Fruit fly (Drosophila melanogaster) whole organism, embryonic: ENCODE results near the gene CG13676.

Source experiments
- Blimp-1 ChIP-seq: fragments of 200-800 bp; sonication (Bioruptor generic); optimal IDR thresholded peaks from 3 replicates; lab custom pipeline; 2018; ENCODE audit warnings: missing biosample characterization, missing genetic modification characterization, mild to moderate bottlenecking, moderate library complexity, missing genetic modification reagents
- Bteb2 ChIP-seq: fragments of 200-800 bp; sonication (Bioruptor generic); optimal IDR thresholded peaks from 2 replicates; lab custom pipeline; 2016; ENCODE audit warnings: missing biosample characterization, missing genetic modification characterization
- CG10209 ChIP-seq: fragments of 200-800 bp; sonication (Bioruptor generic); optimal IDR thresholded peaks from 3 replicates; lab custom pipeline; 2017; ENCODE audit warnings: missing biosample characterization, mild to moderate bottlenecking, missing genetic modification characterization, missing genetic modification reagents
- CG10366 ChIP-seq: fragments of 200-800 bp; sonication (Bioruptor generic); IDR thresholded peaks from 2 replicates; pipeline ENCODE4 v1.3.6; 2022; ENCODE audit warnings: missing biosample characterization, missing genetic modification characterization
- CG11093 ChIP-seq: fragments of 200-800 bp; sonication (Bioruptor generic); IDR thresholded peaks from 3 replicates; pipeline ENCODE4 v1.3.6; 2022; ENCODE audit warnings: missing biosample characterization, missing genetic modification characterization
- CG11247 ChIP-seq: fragments of 200-800 bp; sonication (Bioruptor generic); IDR thresholded peaks from 2 replicates; pipeline ENCODE4 v1.3.6; 2022; ENCODE audit warnings: missing biosample characterization, missing genetic modification characterization
- CG11696 ChIP-seq: fragments of 200-800 bp; sonication (Bioruptor generic); IDR thresholded peaks from 2 replicates; pipeline ENCODE4 v1.3.6; 2022; ENCODE audit warnings: missing biosample characterization, missing genetic modification characterization
- CG12219 ChIP-seq: fragments of 200-800 bp; sonication (Bioruptor generic); optimal IDR thresholded peaks from 3 replicates; lab custom pipeline; 2018; ENCODE audit warnings: missing biosample characterization, mild to moderate bottlenecking, missing genetic modification characterization
- CG13287 ChIP-seq: fragments of 200-800 bp; sonication (Bioruptor generic); IDR thresholded peaks from 2 replicates; pipeline ENCODE4 v1.3.6; 2022; ENCODE audit warnings: missing biosample characterization, missing genetic modification characterization; ENCODE audit not compliant: partially characterized antibody
- CG14014 ChIP-seq: fragments of 200-800 bp; sonication (Bioruptor generic); IDR thresholded peaks from 2 replicates; pipeline ENCODE4 v1.3.6; 2022; ENCODE audit warnings: missing biosample characterization, missing genetic modification characterization
- CG14667 ChIP-seq: fragments of 200-800 bp; sonication (Bioruptor generic); IDR thresholded peaks from 2 replicates; pipeline ENCODE4 v1.3.6; 2022; ENCODE audit warnings: missing biosample characterization, missing genetic modification characterization
- CG15696 ChIP-seq: fragments of 200-800 bp; sonication (Bioruptor generic); optimal IDR thresholded peaks from 2 replicates; lab custom pipeline; 2019; ENCODE audit warnings: missing biosample characterization, mild to moderate bottlenecking, missing genetic modification characterization, moderate library complexity
- CG17385 ChIP-seq: fragments of 200-800 bp; sonication (Bioruptor generic); optimal IDR thresholded peaks from 3 replicates; lab custom pipeline; 2018; ENCODE audit warnings: missing biosample characterization, mild to moderate bottlenecking, missing genetic modification characterization
- CG17568 ChIP-seq: fragments of 200-800 bp; sonication (Bioruptor generic); optimal IDR thresholded peaks from 2 replicates; lab custom pipeline; 2018; ENCODE audit warnings: missing biosample characterization, mild to moderate bottlenecking, missing genetic modification characterization, moderate library complexity
- CG1792 ChIP-seq: fragments of 200-800 bp; sonication (Bioruptor generic); optimal IDR thresholded peaks from 2 replicates; lab custom pipeline; 2016; ENCODE audit warnings: missing biosample characterization, missing genetic modification characterization
- CG2129 ChIP-seq: fragments of 200-800 bp; sonication (Bioruptor generic); IDR thresholded peaks from 2 replicates; pipeline ENCODE4 v1.3.6; 2022; ENCODE audit warnings: missing biosample characterization, missing genetic modification characterization; ENCODE audit not compliant: partially characterized antibody
- CG30020 ChIP-seq: fragments of 200-800 bp; optimal IDR thresholded peaks from 2 replicates; lab custom pipeline; 2019; ENCODE audit warnings: missing biosample characterization, mild to moderate bottlenecking, missing genetic modification characterization, moderate library complexity
- CG3281 ChIP-seq: fragments of 200-800 bp; sonication (Bioruptor generic); optimal IDR thresholded peaks from 3 replicates; lab custom pipeline; 2017; ENCODE audit warnings: missing biosample characterization, mild to moderate bottlenecking, missing genetic modification characterization
- CG8944 ChIP-seq: fragments of 200-800 bp; sonication (Bioruptor generic); optimal IDR thresholded peaks from 3 replicates; lab custom pipeline; 2016; ENCODE audit warnings: missing biosample characterization, missing genetic modification characterization
- CG9797 ChIP-seq: fragments of 200-800 bp; sonication (Bioruptor generic); optimal IDR thresholded peaks from 3 replicates; lab custom pipeline; 2018; ENCODE audit warnings: missing biosample characterization, mild to moderate bottlenecking, missing genetic modification characterization
- D ChIP-seq, 2 experiments: fragments of 200-800 bp in 1 of 2; fragments of >200 bp in 1 of 2; sonication (Bioruptor generic) in 1 of 2; optimal IDR thresholded peaks; 2 replicates in 1 of 2; 3 replicates in 1 of 2; lab custom pipeline; 2017; ENCODE audit warnings: mild to moderate bottlenecking in 1 of 2, missing biosample characterization in 1 of 2, missing genetic modification characterization in 1 of 2, missing genetic modification reagents in 1 of 2
- Fer2 ChIP-seq: fragments of 200-800 bp; sonication (Bioruptor generic); optimal IDR thresholded peaks from 2 replicates; lab custom pipeline; 2018; ENCODE audit warnings: missing biosample characterization, mild to moderate bottlenecking, missing genetic modification characterization, moderate library complexity
- HLH3B ChIP-seq: fragments of 200-800 bp; sonication (Bioruptor generic); IDR thresholded peaks from 2 replicates; pipeline ENCODE4 v1.3.6; 2022; ENCODE audit warnings: missing biosample characterization, missing genetic modification characterization
- Hr51 ChIP-seq, 2 experiments: fragments of 200-800 bp; sonication (Bioruptor generic); optimal IDR thresholded peaks; 2 replicates in 1 of 2; 3 replicates in 1 of 2; lab custom pipeline; 2016 to 2018; ENCODE audit warnings: missing biosample characterization in 2 of 2, missing genetic modification characterization in 2 of 2, mild to moderate bottlenecking in 1 of 2, moderate library complexity in 1 of 2
- Nf-YB ChIP-seq: fragments of 200-800 bp; sonication (Bioruptor generic); optimal IDR thresholded peaks from 3 replicates; lab custom pipeline; 2019; ENCODE audit warnings: missing biosample characterization, mild to moderate bottlenecking, missing genetic modification characterization, moderate library complexity
- Oli ChIP-seq: fragments of 200-800 bp; sonication (Bioruptor generic); optimal IDR thresholded peaks from 2 replicates; lab custom pipeline; 2018; ENCODE audit warnings: missing biosample characterization, mild to moderate bottlenecking, missing genetic modification characterization, moderate library complexity
- Six4 ChIP-seq: fragments of 200-800 bp; sonication (Bioruptor generic); optimal IDR thresholded peaks from 2 replicates; lab custom pipeline; 2016; ENCODE audit warnings: missing biosample characterization, missing genetic modification characterization
- YL-1 ChIP-seq: fragments of 200-800 bp; sonication (Bioruptor generic); optimal IDR thresholded peaks from 3 replicates; lab custom pipeline; 2017; ENCODE audit warnings: missing biosample characterization, mild to moderate bottlenecking, missing genetic modification characterization
- al ChIP-seq: fragments of 200-800 bp; sonication (Bioruptor generic); IDR thresholded peaks from 2 replicates; pipeline ENCODE4 v1.3.6; 2022; ENCODE audit warnings: missing biosample characterization, missing genetic modification characterization
- bsh ChIP-seq, 2 experiments: fragments of 200-800 bp; sonication (Bioruptor generic); optimal IDR thresholded peaks; 2 replicates each; lab custom pipeline; 2017 to 2018; ENCODE audit warnings: mild to moderate bottlenecking in 2 of 2, missing biosample characterization in 2 of 2, missing genetic modification characterization in 2 of 2, moderate library complexity in 1 of 2
- chinmo ChIP-seq: fragments of 200-800 bp; sonication (Bioruptor generic); IDR thresholded peaks from 4 replicates; pipeline ENCODE4 v1.3.6; 2022; ENCODE audit warnings: missing biosample characterization, missing genetic modification characterization; ENCODE audit not compliant: partially characterized antibody
- crol ChIP-seq: fragments of 200-800 bp; sonication (Bioruptor generic); IDR thresholded peaks from 2 replicates; pipeline ENCODE4 v1.3.6; 2022; ENCODE audit warnings: missing biosample characterization, missing genetic modification characterization
- fd64A ChIP-seq: fragments of 200-800 bp; sonication (Bioruptor generic); optimal IDR thresholded peaks from 3 replicates; lab custom pipeline; 2018; ENCODE audit warnings: missing biosample characterization, mild to moderate bottlenecking, missing genetic modification characterization
- hbn ChIP-seq: fragments of 200-800 bp; sonication (Bioruptor generic); IDR thresholded peaks from 2 replicates; pipeline ENCODE4 v1.3.6; 2022; ENCODE audit warnings: missing biosample characterization, missing genetic modification characterization; ENCODE audit not compliant: partially characterized antibody
- insv ChIP-seq, 2 experiments: fragments of 200-800 bp; sonication (Bioruptor generic); optimal IDR thresholded peaks; 3 replicates each; lab custom pipeline; 2016 to 2018; ENCODE audit warnings: missing biosample characterization in 2 of 2, missing genetic modification characterization in 2 of 2
- jumu ChIP-seq: fragments of 200-800 bp; sonication (Bioruptor generic); optimal IDR thresholded peaks from 3 replicates; lab custom pipeline; 2016; ENCODE audit warnings: missing biosample characterization, missing genetic modification characterization
- kah ChIP-seq: fragments of 200-800 bp; sonication (Bioruptor generic); optimal IDR thresholded peaks from 2 replicates; lab custom pipeline; 2018; ENCODE audit warnings: missing biosample characterization, mild to moderate bottlenecking, missing genetic modification characterization
- kay ChIP-seq: fragments of 200-800 bp; sonication (Bioruptor generic); optimal IDR thresholded peaks from 2 replicates; lab custom pipeline; 2016; ENCODE audit warnings: missing biosample characterization, missing genetic modification characterization
- knrl ChIP-seq: fragments of 200-800 bp; sonication (Bioruptor generic); IDR thresholded peaks from 3 replicates; pipeline ENCODE4 v1.3.6; 2022; ENCODE audit warnings: missing biosample characterization, missing genetic modification characterization; ENCODE audit not compliant: partially characterized antibody
- lmd ChIP-seq: fragments of 200-800 bp; sonication (Bioruptor generic); IDR thresholded peaks from 2 replicates; pipeline ENCODE4 v1.3.6; 2022; ENCODE audit warnings: missing biosample characterization, missing genetic modification characterization
- nmo ChIP-seq: fragments of 200-800 bp; sonication (Bioruptor generic); optimal IDR thresholded peaks from 2 replicates; lab custom pipeline; 2018; ENCODE audit warnings: missing biosample characterization, mild to moderate bottlenecking, missing genetic modification characterization, moderate library complexity
- otp ChIP-seq: fragments of 200-800 bp; sonication (Bioruptor generic); IDR thresholded peaks from 3 replicates; pipeline ENCODE4, ENCODE4 v1.3.6; 2022; ENCODE audit warnings: missing biosample characterization, missing genetic modification characterization
- pfk ChIP-seq: fragments of 200-800 bp; sonication (Bioruptor generic); optimal IDR thresholded peaks from 2 replicates; lab custom pipeline; 2018; ENCODE audit warnings: missing biosample characterization, mild to moderate bottlenecking, missing genetic modification characterization, moderate library complexity
- slou ChIP-seq: fragments of 200-800 bp; sonication (Bioruptor generic); optimal IDR thresholded peaks from 3 replicates; lab custom pipeline; 2016; ENCODE audit warnings: missing biosample characterization, missing genetic modification characterization
- sug ChIP-seq: fragments of 200-800 bp; optimal IDR thresholded peaks from 2 replicates; lab custom pipeline; 2019; ENCODE audit warnings: missing biosample characterization, mild to moderate bottlenecking, missing genetic modification characterization, moderate library complexity
- tgo ChIP-seq: fragments of 200-800 bp; sonication (Bioruptor generic); IDR thresholded peaks from 3 replicates; pipeline ENCODE4 v1.3.6; 2022; ENCODE audit warnings: missing biosample characterization, missing genetic modification characterization
- tin ChIP-seq: fragments of 200-800 bp; sonication (Bioruptor generic); optimal IDR thresholded peaks from 3 replicates; lab custom pipeline; 2016; ENCODE audit warnings: missing biosample characterization, missing genetic modification characterization
- vvl ChIP-seq: fragments of 200-800 bp; sonication (Bioruptor generic); IDR thresholded peaks from 2 replicates; pipeline ENCODE4 v1.3.6; 2022; ENCODE audit warnings: missing biosample characterization, missing genetic modification characterization
- zen ChIP-seq: fragments of 200-800 bp; sonication (Bioruptor generic); optimal IDR thresholded peaks from 3 replicates; lab custom pipeline; 2018; ENCODE audit warnings: missing biosample characterization, mild to moderate bottlenecking, missing genetic modification characterization, moderate library complexity

Gene CG13676

DNA sequence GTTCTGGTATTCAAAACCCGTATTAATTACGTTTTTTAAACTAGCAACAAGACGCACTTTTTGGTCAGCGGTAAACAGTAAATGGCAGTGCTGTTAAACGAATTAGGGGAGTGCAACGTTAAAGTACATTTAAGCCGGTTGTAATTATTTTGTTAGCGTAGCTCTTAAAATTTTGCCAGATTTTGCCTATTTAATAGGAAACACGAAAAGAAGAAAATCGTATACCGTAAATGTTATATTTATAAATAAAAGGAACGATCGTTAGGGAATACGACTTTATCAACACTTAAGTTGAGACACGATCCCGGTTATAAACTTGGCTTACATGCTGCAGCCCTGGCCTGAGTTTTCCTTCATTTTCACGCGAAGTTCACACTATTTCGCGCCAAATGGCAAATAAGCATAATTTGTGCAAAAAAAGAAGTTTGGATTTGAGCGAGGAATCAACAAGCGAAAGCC is 14.1 kb downstream of the CG13676 start, which contains the start of the genes Setx and mus301 (continued):
- TF ChIP-seq CG14667 (GFP tag; lab: Robert Waterston, UW): peak; percentile 66
- peak; percentile 82 for TF ChIP-seq CG8944 (GFP tag; lab: Kevin White, UChicago)
- peak; percentile 82 for TF ChIP-seq sug
- no peak for TF ChIP-seq Blimp-1 (GFP tag; lab: Kevin White, UChicago)
- peak; percentile 89 for TF ChIP-seq nmo (GFP tag; lab: Kevin White, UChicago)
- TF ChIP-seq Fer2 (tag; lab: Kevin White, UChicago): peak; percentile 52
- TF ChIP-seq CG3281 (GFP tag; lab: Kevin White, UChicago): peak; percentile 80
- no peak for TF ChIP-seq CG11696
- TF ChIP-seq CG30020 (tag; lab: Kevin White, UChicago): no peak
- no peak for TF ChIP-seq D (optimal IDR thresholded peaks at IDR 0.05; lab: Kevin White, UChicago)
- no peak for TF ChIP-seq D (GFP tag; optimal IDR thresholded peaks at IDR 0.05; lab: Kevin White, UChicago)
- TF ChIP-seq crol (GFP tag; lab: Robert Waterston, UW): no peak
- peak; percentile 4 for TF ChIP-seq kah (GFP tag; lab: Kevin White, UChicago)
- peak in 1 of 2 experiments; percentile 71 for TF ChIP-seq bsh (GFP tag; optimal IDR thresholded peaks at IDR 0.05; lab: Kevin White, UChicago)
- no peak for TF ChIP-seq CG17568
- TF ChIP-seq pfk (GFP tag; lab: Kevin White, UChicago): no peak
- TF ChIP-seq fd64A (GFP tag; lab: Kevin White, UChicago): no peak
- TF ChIP-seq insv (GFP tag; optimal IDR thresholded peaks at IDR 0.05; lab: Kevin White, UChicago): peak in 1 of 2 experiments; percentile 51
- peak; percentile 79 for TF ChIP-seq CG10209 (GFP tag; lab: Kevin White, UChicago)
- TF ChIP-seq tgo (GFP tag; lab: Robert Waterston, UW): peak; percentile 67
- TF ChIP-seq otp (GFP tag; lab: Robert Waterston, UW): no peak
- TF ChIP-seq CG10366 (GFP tag; lab: Robert Waterston, UW): peak; percentile 65
- peak; percentile 72 for TF ChIP-seq CG14014 (GFP tag; lab: Robert Waterston, UW)
- no peak for TF ChIP-seq CG2129 (GFP tag; lab: Robert Waterston, UW)
- TF ChIP-seq chinmo (GFP tag; lab: Robert Waterston, UW): no peak
- no peak for TF ChIP-seq hbn
- peak; percentile 73 for TF ChIP-seq CG15696
- TF ChIP-seq al (GFP tag; lab: Robert Waterston, UW): peak; percentile 60
- TF ChIP-seq CG9797 (GFP tag; lab: Kevin White, UChicago): peak; percentile 76
- peak; percentile 82 for TF ChIP-seq jumu
- peak; percentile 88 for TF ChIP-seq zen
- peak; percentile 50; the same call in 2 of the 3 replicates for TF ChIP-seq knrl (GFP tag; lab: Robert Waterston, UW)
- peak; percentile 55 for TF ChIP-seq HLH3B
- TF ChIP-seq Nf-YB: peak; percentile 30
- TF ChIP-seq YL-1 (GFP tag; lab: Kevin White, UChicago): peak; percentile 86
- TF ChIP-seq Oli (tag; lab: Kevin White, UChicago): peak; percentile 55
- TF ChIP-seq Hr51 (GFP tag; optimal IDR thresholded peaks at IDR 0.05; lab: Kevin White, UChicago): peak in 1 of 2 experiments; percentile 87
- TF ChIP-seq lmd: peak; percentile 74
- TF ChIP-seq CG17385: peak; percentile 66
- TF ChIP-seq CG12219 (GFP tag; lab: Kevin White, UChicago): no peak
- TF ChIP-seq CG1792: peak; percentile 66
- TF ChIP-seq vvl (GFP tag; lab: Robert Waterston, UW): peak; percentile 81
- peak; percentile 59 for TF ChIP-seq Six4 (GFP tag; lab: Kevin White, UChicago)
- peak; percentile 49 for TF ChIP-seq CG13287 (GFP tag; lab: Robert Waterston, UW)
- peak; percentile 48; the same call in 1 of the 3 replicates for TF ChIP-seq CG11093
- TF ChIP-seq slou (GFP tag; lab: Kevin White, UChicago): peak; percentile 78
- peak; percentile 85 for TF ChIP-seq tin (GFP tag; lab: Kevin White, UChicago)
- peak; percentile 89 for TF ChIP-seq Bteb2 (GFP tag; lab: Kevin White, UChicago)
- peak; percentile 65 for TF ChIP-seq kay
- peak; percentile 67 for TF ChIP-seq CG11247 (GFP tag; lab: Robert Waterston, UW)
